Worm (Caenorhabditis elegans): ENCODE data around the gene C33G3.5.

Gene C33G3.5

ce11 chrX:14084230-14084629 lies 5.8 kb upstream of the C33G3.5 start, which contains the start of gene C33G3.6:
C33G3.6 (minus strand) TSS chrX:14084330.
- TF ChIP-seq pha-4 (tag; optimal IDR thresholded peaks at IDR 0.05) (no peak), zag-1 (tag; optimal IDR thresholded peaks at IDR 0.05) (no peak), lin-39 (tag; optimal IDR thresholded peaks at IDR 0.05) (no peak), jun-1 (tag; optimal IDR thresholded peaks at IDR 0.05) (no peak), egl-5 (tag; optimal IDR thresholded peaks at IDR 0.05) (peak; percentile 19), nhr-12 (tag; optimal IDR thresholded peaks at IDR 0.05) (no peak)

ce11 chrX:14070950-14071349 lies 7.5 kb downstream of the C33G3.5 start, which contains the start of gene C33G3.4:
C33G3.4 (plus strand) TSS chrX:14071162.
- TF ChIP-seq unc-62 (GFP tag; optimal IDR thresholded peaks at IDR 0.05) (no peak), ZK546.5 (tag; optimal IDR thresholded peaks at IDR 0.05) (no peak), ceh-16 (tag; optimal IDR thresholded peaks at IDR 0.05) (no peak), pqm-1 (tag; optimal IDR thresholded peaks at IDR 0.05) (peak; percentile 79), nhr-77 (tag; optimal IDR thresholded peaks at IDR 0.05) (no peak), fkh-2 (tag; optimal IDR thresholded peaks at IDR 0.05) (no peak), eor-1 (tag; optimal IDR thresholded peaks at IDR 0.05) (no peak), fos-1 (tag; optimal IDR thresholded peaks at IDR 0.05) (no peak), unc-39 (tag; optimal IDR thresholded peaks at IDR 0.05) (no peak), pha-4 (tag; optimal IDR thresholded peaks at IDR 0.05) (peak; percentile 36), egl-5 (tag; optimal IDR thresholded peaks at IDR 0.05) (no peak), fkh-10 (GFP tag; optimal IDR thresholded peaks at IDR 0.05) (no peak), elt-2 (tag; optimal IDR thresholded peaks at IDR 0.05) (peak; percentile 91), ztf-11 (tag; optimal IDR thresholded peaks at IDR 0.05) (no peak), zag-1 (tag; optimal IDR thresholded peaks at IDR 0.05) (no peak), sea-2 (GFP tag; optimal IDR thresholded peaks at IDR 0.05) (no peak), nhr-12 (tag; optimal IDR thresholded peaks at IDR 0.05) (no peak), aly-2 (tag; optimal IDR thresholded peaks at IDR 0.05) (no peak), egl-27 (tag; optimal IDR thresholded peaks at IDR 0.05) (no peak), elt-1 (tag; optimal IDR thresholded peaks at IDR 0.05) (no peak), ceh-28 (tag; optimal IDR thresholded peaks at IDR 0.05) (no peak)

- TF ChIP-seq ztf-4 (tag; optimal IDR thresholded peaks at IDR 0.05) (no peak), fkh-10 (GFP tag; optimal IDR thresholded peaks at IDR 0.05) (no peak), nhr-25 (tag; optimal IDR thresholded peaks at IDR 0.05) (peak; percentile 82)
Observed at ce11 chrX:14069528-14069927, 8.9 kb downstream of the C33G3.5 start.

ce11 chrX:14067641-14068040 lies 10.8 kb downstream of the C33G3.5 start, which contains the start of gene lgc-21:
lgc-21 (minus strand) TSS chrX:14067984.
- TF ChIP-seq sea-2 (GFP tag; optimal IDR thresholded peaks at IDR 0.05) (no peak), nhr-11 (tag; optimal IDR thresholded peaks at IDR 0.05) (no peak), mml-1 (tag; optimal IDR thresholded peaks at IDR 0.05) (no peak), ZK546.5 (tag; optimal IDR thresholded peaks at IDR 0.05) (no peak), elt-3 (tag; optimal IDR thresholded peaks at IDR 0.05) (no peak), egl-5 (tag; optimal IDR thresholded peaks at IDR 0.05) (no peak)

ce11 chrX:14063830-14064229 lies 14.6 kb downstream of the C33G3.5 start:
- TF ChIP-seq zag-1 (tag; optimal IDR thresholded peaks at IDR 0.05) (no peak), egl-27 (tag; optimal IDR thresholded peaks at IDR 0.05) (peak; percentile 51), lsy-12 (tag; optimal IDR thresholded peaks at IDR 0.05) (peak; percentile 89), nhr-77 (tag; optimal IDR thresholded peaks at IDR 0.05) (peak; percentile 79), nhr-23 (tag; optimal IDR thresholded peaks at IDR 0.05) (peak; percentile 75), nhr-237 (tag; optimal IDR thresholded peaks at IDR 0.05) (no peak), fkh-10 (GFP tag; optimal IDR thresholded peaks at IDR 0.05) (no peak), lin-39 (tag; optimal IDR thresholded peaks at IDR 0.05) (peak; percentile 35), sea-2 (GFP tag; optimal IDR thresholded peaks at IDR 0.05) (peak; percentile 29), egl-5 (tag; optimal IDR thresholded peaks at IDR 0.05) (peak; percentile 95), pqm-1 (tag; optimal IDR thresholded peaks at IDR 0.05) (peak; percentile 53), ceh-9 (tag; optimal IDR thresholded peaks at IDR 0.05) (no peak), hmg-11 (tag; optimal IDR thresholded peaks at IDR 0.05) (peak; percentile 94), nhr-28 (tag; optimal IDR thresholded peaks at IDR 0.05) (no peak), aly-2 (tag; optimal IDR thresholded peaks at IDR 0.05) (no peak), nhr-12 (tag; optimal IDR thresholded peaks at IDR 0.05) (no peak), unc-62 (GFP tag; optimal IDR thresholded peaks at IDR 0.05) (peak; percentile 77), unc-39 (tag; optimal IDR thresholded peaks at IDR 0.05) (no peak), nhr-25 (tag; optimal IDR thresholded peaks at IDR 0.05) (peak; percentile 87), nhr-11 (tag; optimal IDR thresholded peaks at IDR 0.05) (peak; percentile 72), ama-1 (optimal IDR thresholded peaks at IDR 0.05) (no peak), lin-15B (tag; optimal IDR thresholded peaks at IDR 0.05) (peak; percentile 33), elt-2 (tag; optimal IDR thresholded peaks at IDR 0.05) (peak; percentile 72), mdl-1 (tag; optimal IDR thresholded peaks at IDR 0.05) (peak; percentile 44), ZK546.5 (tag; optimal IDR thresholded peaks at IDR 0.05) (no peak), nhr-43 (tag; optimal IDR thresholded peaks at IDR 0.05; ENCODE audit: poor library complexity, severe bottlenecking) (peak; percentile 81), pha-4 (tag; optimal IDR thresholded peaks at IDR 0.05) (peak; percentile 88), daf-12 (tag; optimal IDR thresholded peaks at IDR 0.05) (no peak), tbx-2 (tag; optimal IDR thresholded peaks at IDR 0.05) (peak; percentile 87), fkh-2 (tag; optimal IDR thresholded peaks at IDR 0.05) (peak; percentile 80), ceh-16 (tag; optimal IDR thresholded peaks at IDR 0.05) (peak; percentile 44), nfya-1 (tag; optimal IDR thresholded peaks at IDR 0.05; ENCODE audit: insufficient read depth) (peak; percentile 77), ceh-28 (tag; optimal IDR thresholded peaks at IDR 0.05) (peak; percentile 77), mml-1 (tag; optimal IDR thresholded peaks at IDR 0.05) (no peak)
